Fruit fly (Drosophila melanogaster): ENCODE results near the gene lds.

lds gene

DNA sequence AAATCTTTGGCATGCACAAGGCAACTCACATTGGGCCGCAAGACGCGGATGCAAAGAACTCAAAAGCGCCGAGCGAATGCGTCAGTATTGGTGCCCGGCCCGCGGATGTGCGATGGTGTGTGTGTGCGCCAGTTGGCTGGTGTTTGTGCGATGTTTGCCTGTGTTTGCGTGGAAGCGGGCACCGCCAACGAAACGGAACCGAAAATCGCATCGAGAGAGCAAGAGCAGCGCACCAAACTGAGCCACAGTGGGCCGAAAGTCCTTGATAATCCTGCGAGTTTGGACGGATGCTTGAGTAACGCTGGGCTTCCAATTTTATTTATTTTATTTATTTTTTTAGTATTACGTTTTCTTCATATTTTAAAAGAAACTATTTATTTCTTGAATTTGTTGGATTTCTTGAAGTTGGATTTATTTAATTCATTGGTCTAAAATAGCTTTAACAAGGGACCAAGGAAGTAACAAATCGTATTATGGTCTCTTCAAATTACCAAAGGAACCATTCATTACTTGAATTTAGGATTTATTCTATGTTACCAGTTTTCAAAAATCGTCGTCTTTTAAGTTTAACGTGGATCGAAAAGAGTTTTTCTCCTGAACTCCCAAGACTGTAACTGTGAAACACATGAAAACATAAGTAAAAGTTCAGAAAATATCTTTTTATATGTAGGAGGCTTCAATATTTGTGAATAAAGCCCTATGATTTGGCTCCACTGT lies 42.7 kb downstream of the lds start (continued):
- TF ChIP-seq Dad (GFP tag; optimal IDR thresholded peaks at IDR 0.05) (no peak), CG4282 (GFP tag; optimal IDR thresholded peaks at IDR 0.05) (peak; percentile 30), inv (GFP tag; IDR thresholded peaks at IDR 0.05; ENCODE audit: partially characterized antibody) (no peak), slbo (GFP tag; IDR thresholded peaks at IDR 0.05) (no peak), CG17186 (GFP tag; optimal IDR thresholded peaks at IDR 0.05) (no peak), croc (GFP tag; conservative IDR thresholded peaks at IDR 0.05) (peak; percentile 61; the same call in 2 of the 3 replicates), Hmx (GFP tag; optimal IDR thresholded peaks at IDR 0.05) (no peak), klu (GFP tag; IDR thresholded peaks at IDR 0.05) (no peak), CG1233 (GFP tag; optimal IDR thresholded peaks at IDR 0.05) (peak; percentile 52), Camta (GFP tag; optimal IDR thresholded peaks at IDR 0.05) (no peak), fd96Cb (tag; optimal IDR thresholded peaks at IDR 0.05) (peak; percentile 68), CG15514 (GFP tag; optimal IDR thresholded peaks at IDR 0.05) (no peak), H2.0 (GFP tag; IDR thresholded peaks at IDR 0.05) (0 out of 2 replicates have a peak, but pooled peaks have one; percentile 18), Side (GFP tag; optimal IDR thresholded peaks at IDR 0.05) (no peak), CG11085 (GFP tag; IDR thresholded peaks at IDR 0.05) (no peak), YL-1 (GFP tag; optimal IDR thresholded peaks at IDR 0.05) (peak; percentile 7), Dll (GFP tag; IDR thresholded peaks at IDR 0.05; ENCODE audit: partially characterized antibody) (no peak), rib (GFP tag; IDR thresholded peaks at IDR 0.05) (no peak; the same call in 1 of the 2 replicates), CG2199 (GFP tag; IDR thresholded peaks at IDR 0.05) (peak; percentile 34; the same call in 1 of the 3 replicates), CG1647 (GFP tag; optimal IDR thresholded peaks at IDR 0.05) (no peak), CG30020 (tag; optimal IDR thresholded peaks at IDR 0.05) (no peak), Drgx (GFP tag; IDR thresholded peaks at IDR 0.05) (no peak), CG34376 (GFP tag; optimal IDR thresholded peaks at IDR 0.05) (no peak), Bteb2 (GFP tag; optimal IDR thresholded peaks at IDR 0.05) (no peak), Dbx (GFP tag; IDR thresholded peaks at IDR 0.05) (no peak), CG6272 (GFP tag; IDR thresholded peaks at IDR 0.05) (0 out of 2 replicates have a peak, but pooled peaks have one; percentile 6), Dek (tag; optimal IDR thresholded peaks at IDR 0.05) (no peak), CG8089 (GFP tag; optimal IDR thresholded peaks at IDR 0.05) (no peak), twi (tag; optimal IDR thresholded peaks at IDR 0.05) (peak; percentile 31), HLHmδ (GFP tag; optimal IDR thresholded peaks at IDR 0.05) (no peak), bbx (GFP tag; IDR thresholded peaks at IDR 0.05; ENCODE audit: partially characterized antibody) (no peak), CG5180 (GFP tag; optimal IDR thresholded peaks at IDR 0.05) (peak; percentile 94), CG3995 (GFP tag; optimal IDR thresholded peaks at IDR 0.05) (no peak), MBD-R2 (GFP tag; IDR thresholded peaks at IDR 0.05) (no peak), dmrt99B (tag; optimal IDR thresholded peaks at IDR 0.05) (peak; percentile 66), CG42726 (GFP tag; IDR thresholded peaks at IDR 0.05; ENCODE audit: partially characterized antibody) (no peak), mirr (GFP tag; optimal IDR thresholded peaks at IDR 0.05) (no peak), CG4854 (GFP tag; optimal IDR thresholded peaks at IDR 0.05) (no peak), Hr39 (optimal IDR thresholded peaks at IDR 0.05) (no peak), Max (GFP tag; optimal IDR thresholded peaks at IDR 0.05) (peak; percentile 20), CG4404 (GFP tag; IDR thresholded peaks at IDR 0.05) (no peak), Hsf (GFP tag; optimal IDR thresholded peaks at IDR 0.05) (peak; percentile 29), pnt (GFP tag; optimal IDR thresholded peaks at IDR 0.05) (no peak), bigmax (GFP tag; optimal IDR thresholded peaks at IDR 0.05) (no peak), CG17328 (GFP tag; IDR thresholded peaks at IDR 0.05) (peak; percentile 58; the same call in 1 of the 2 replicates), peb (GFP tag; IDR thresholded peaks at IDR 0.05) (peak; percentile 16; the same call in 1 of the 2 replicates), CG3407 (GFP tag; optimal IDR thresholded peaks at IDR 0.05) (peak; percentile 63), BEAF-32 (GFP tag; optimal IDR thresholded peaks at IDR 0.05) (no peak), nerfin-2 (GFP tag; IDR thresholded peaks at IDR 0.05; ENCODE audit: partially characterized antibody) (no peak), dmrt11E (tag; optimal IDR thresholded peaks at IDR 0.05) (peak; percentile 84)

Data from whole organism, embryonic.